Worm (Caenorhabditis elegans) whole organism, L3 larva: ENCODE data around the gene srx-32.

ENCODE experiments used
- egl-5 ChIP-seq: fragments of 150-350 bp; optimal IDR thresholded peaks from 2 replicates; lab custom pipeline; 2017; ENCODE audit warnings: missing biosample characterization, missing genetic modification reagents, missing genetic modification characterization, inconsistent platforms
- nhr-11 ChIP-seq: fragments of 150-350 bp; optimal IDR thresholded peaks from 2 replicates; lab custom pipeline; 2014; ENCODE audit warnings: missing biosample characterization, missing genetic modification characterization
- nhr-28 ChIP-seq: fragments of 150-350 bp; optimal IDR thresholded peaks from 2 replicates; lab custom pipeline; 2014; ENCODE audit warnings: missing biosample characterization, missing genetic modification characterization
- snpc-4 ChIP-seq: fragments of 150-350 bp; optimal IDR thresholded peaks from 2 replicates; lab custom pipeline; 2014; ENCODE audit warnings: missing biosample characterization, missing genetic modification characterization

DNA sequence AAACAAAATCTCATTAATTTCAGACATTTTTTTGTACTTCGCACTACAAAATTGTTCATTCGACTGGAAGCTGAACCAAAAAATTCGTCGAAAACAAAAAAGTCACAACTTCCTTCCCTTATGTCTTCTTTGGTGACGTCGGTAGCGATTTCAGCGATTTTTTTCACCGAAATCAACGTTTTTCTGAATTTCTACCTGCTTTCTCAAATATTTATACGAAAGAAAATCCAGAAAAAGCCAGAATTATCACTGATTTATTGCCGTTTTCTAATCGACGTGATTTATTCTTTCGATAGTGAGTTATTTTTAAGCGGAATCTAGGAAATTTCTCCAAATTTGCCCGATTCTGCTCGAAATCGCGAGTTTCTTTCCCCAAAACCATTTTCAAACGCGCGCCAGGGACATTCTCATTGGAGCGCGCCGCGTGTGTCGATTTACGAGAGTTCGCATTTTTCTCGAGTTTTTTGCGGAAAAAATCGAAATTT is 45.6 kb downstream of the srx-32 start, which contains the start of gene srbc-58:
- no peak for TF ChIP-seq nhr-28 (tag; lab: Kevin White, UChicago)
- no peak for TF ChIP-seq snpc-4
- TF ChIP-seq nhr-11 (tag; lab: Kevin White, UChicago), result no peak
- no peak for TF ChIP-seq egl-5 (tag; lab: Kevin White, UChicago)
